Worm (Caenorhabditis elegans) whole organism, L3 larva: ENCODE data around the gene patr-1.

ENCODE experiments used
- R02D3.7 ChIP-seq: fragments of 150-350 bp; optimal IDR thresholded peaks from 2 replicates; lab custom pipeline; 2014; ENCODE audit warnings: missing biosample characterization, missing genetic modification characterization
- ZK546.5 ChIP-seq: sonication (generic microtip); optimal IDR thresholded peaks from 2 replicates; lab custom pipeline; 2017; ENCODE audit warnings: missing biosample characterization, missing genetic modification characterization
- aly-2 ChIP-seq: fragments of 150-350 bp; optimal IDR thresholded peaks from 2 replicates; lab custom pipeline; 2014; ENCODE audit warnings: missing biosample characterization, missing genetic modification characterization
- ama-1 ChIP-seq: fragments of 150-350 bp; optimal IDR thresholded peaks from 2 replicates; lab custom pipeline; 2018
- ceh-28 ChIP-seq: fragments of 150-350 bp; optimal IDR thresholded peaks from 2 replicates; lab custom pipeline; 2014; ENCODE audit warnings: missing biosample characterization, missing genetic modification reagents, missing genetic modification characterization
- ceh-9 ChIP-seq: sonication (generic microtip); optimal IDR thresholded peaks from 2 replicates; lab custom pipeline; 2018; ENCODE audit warnings: missing biosample characterization, missing genetic modification characterization
- egl-5 ChIP-seq: fragments of 150-350 bp; optimal IDR thresholded peaks from 2 replicates; lab custom pipeline; 2017; ENCODE audit warnings: missing biosample characterization, missing genetic modification reagents, missing genetic modification characterization, inconsistent platforms
- elt-1 ChIP-seq: fragments of 150-350 bp; optimal IDR thresholded peaks from 2 replicates; lab custom pipeline; 2014; ENCODE audit warnings: missing biosample characterization, missing genetic modification characterization
- elt-2 ChIP-seq: sonication (generic microtip); optimal IDR thresholded peaks from 2 replicates; lab custom pipeline; 2016; ENCODE audit warnings: missing genetic modification reagents, mild to moderate bottlenecking, missing genetic modification characterization, missing compliant biosample characterization
- elt-3 ChIP-seq, 3 experiments: fragments of 150-350 bp in 1 of 3; sonication (generic microtip) in 2 of 3; optimal IDR thresholded peaks; 2 replicates in 2 of 3; 4 replicates in 1 of 3; lab custom pipeline; 2014 to 2017; ENCODE audit warnings: missing biosample characterization in 3 of 3, missing genetic modification characterization in 3 of 3
- eor-1 ChIP-seq, 2 experiments: fragments of 150-350 bp; optimal IDR thresholded peaks; 2 replicates each; lab custom pipeline; 2014 to 2018; ENCODE audit warnings: missing biosample characterization in 2 of 2, missing genetic modification characterization in 2 of 2
- fkh-2 ChIP-seq: fragments of 150-350 bp; optimal IDR thresholded peaks from 2 replicates; lab custom pipeline; 2014; ENCODE audit warnings: missing biosample characterization, missing genetic modification reagents, missing genetic modification characterization
- fos-1 ChIP-seq: fragments of 150-350 bp; optimal IDR thresholded peaks from 2 replicates; lab custom pipeline; 2014; ENCODE audit warnings: missing biosample characterization, missing genetic modification characterization
- hmg-11 ChIP-seq: sonication (generic microtip); optimal IDR thresholded peaks from 2 replicates; lab custom pipeline; 2016; ENCODE audit warnings: missing genetic modification characterization, missing compliant biosample characterization
- lin-15B ChIP-seq: fragments of 150-350 bp; optimal IDR thresholded peaks from 2 replicates; lab custom pipeline; 2014; ENCODE audit warnings: missing biosample characterization, missing genetic modification characterization
- lin-39 ChIP-seq: fragments of 150-350 bp; optimal IDR thresholded peaks from 2 replicates; lab custom pipeline; 2018; ENCODE audit warnings: missing biosample characterization, missing genetic modification reagents, missing genetic modification characterization
- lsy-12 ChIP-seq: sonication (generic microtip); optimal IDR thresholded peaks from 2 replicates; lab custom pipeline; 2016; ENCODE audit warnings: mild to moderate bottlenecking, missing genetic modification characterization, missing compliant biosample characterization
- mml-1 ChIP-seq: fragments of 150-350 bp; sonication (generic microtip); optimal IDR thresholded peaks from 3 replicates; lab custom pipeline; 2014; ENCODE audit warnings: missing biosample characterization, missing genetic modification characterization
- nfya-1 ChIP-seq: sonication (generic microtip); optimal IDR thresholded peaks from 2 replicates; lab custom pipeline; 2017; ENCODE audit warnings: missing genetic modification characterization, mild to moderate bottlenecking, missing compliant biosample characterization, antibody characterized with exemption, moderate library complexity; ENCODE audit not compliant: insufficient read depth
- nhr-11 ChIP-seq: fragments of 150-350 bp; optimal IDR thresholded peaks from 2 replicates; lab custom pipeline; 2014; ENCODE audit warnings: missing biosample characterization, missing genetic modification characterization
- nhr-23 ChIP-seq: fragments of 150-350 bp; optimal IDR thresholded peaks from 2 replicates; lab custom pipeline; 2014; ENCODE audit warnings: missing biosample characterization, missing genetic modification reagents, missing genetic modification characterization
- nhr-237 ChIP-seq: fragments of 150-350 bp; optimal IDR thresholded peaks from 2 replicates; lab custom pipeline; 2014; ENCODE audit warnings: missing biosample characterization, missing genetic modification characterization
- nhr-25 ChIP-seq: sonication (generic microtip); optimal IDR thresholded peaks from 2 replicates; lab custom pipeline; 2017; ENCODE audit warnings: missing biosample characterization, missing genetic modification characterization
- nhr-28 ChIP-seq: fragments of 150-350 bp; optimal IDR thresholded peaks from 2 replicates; lab custom pipeline; 2014; ENCODE audit warnings: missing biosample characterization, missing genetic modification characterization
- nhr-43 ChIP-seq: sonication (generic microtip); optimal IDR thresholded peaks from 2 replicates; lab custom pipeline; 2016; ENCODE audit warnings: mild to moderate bottlenecking, missing genetic modification characterization, missing compliant biosample characterization; ENCODE audit not compliant: poor library complexity, severe bottlenecking
- nhr-76 ChIP-seq: fragments of 150-350 bp; sonication (generic microtip); optimal IDR thresholded peaks from 5 replicates; lab custom pipeline; 2014; ENCODE audit warnings: missing biosample characterization, missing genetic modification characterization
- nhr-77 ChIP-seq: fragments of 150-350 bp; optimal IDR thresholded peaks from 2 replicates; lab custom pipeline; 2014; ENCODE audit warnings: missing biosample characterization, missing genetic modification characterization
- pha-4 ChIP-seq: fragments of 150-350 bp; optimal IDR thresholded peaks from 2 replicates; lab custom pipeline; 2014; ENCODE audit warnings: missing biosample characterization, missing genetic modification reagents, missing genetic modification characterization
- pqm-1 ChIP-seq: fragments of 150-350 bp; optimal IDR thresholded peaks from 2 replicates; lab custom pipeline; 2017; ENCODE audit warnings: missing biosample characterization, missing genetic modification characterization, inconsistent platforms
- sea-2 ChIP-seq: fragments of 150-350 bp; sonication (generic microtip); optimal IDR thresholded peaks from 4 replicates; lab custom pipeline; 2014; ENCODE audit warnings: missing biosample characterization, missing genetic modification reagents, missing genetic modification characterization
- skn-1 ChIP-seq: fragments of 150-350 bp; optimal IDR thresholded peaks from 2 replicates; lab custom pipeline; 2014; ENCODE audit warnings: missing biosample characterization, missing genetic modification characterization
- snpc-4 ChIP-seq: fragments of 150-350 bp; optimal IDR thresholded peaks from 2 replicates; lab custom pipeline; 2014; ENCODE audit warnings: missing biosample characterization, missing genetic modification characterization
- tbx-2 ChIP-seq: sonication (generic microtip); optimal IDR thresholded peaks from 2 replicates; lab custom pipeline; 2016; ENCODE audit warnings: mild to moderate bottlenecking, missing genetic modification characterization, missing compliant biosample characterization
- unc-39 ChIP-seq: sonication (generic microtip); optimal IDR thresholded peaks from 4 replicates; lab custom pipeline; 2017; ENCODE audit warnings: missing biosample characterization, missing genetic modification characterization
- unc-62 ChIP-seq: fragments of 150-350 bp; sonication (generic microtip); optimal IDR thresholded peaks from 4 replicates; lab custom pipeline; 2014; ENCODE audit warnings: missing biosample characterization, missing genetic modification reagents, missing genetic modification characterization
- zag-1 ChIP-seq: fragments of 150-350 bp; optimal IDR thresholded peaks from 2 replicates; lab custom pipeline; 2014; ENCODE audit warnings: missing biosample characterization, missing genetic modification characterization
- ztf-11 ChIP-seq: fragments of 150-350 bp; optimal IDR thresholded peaks from 2 replicates; lab custom pipeline; 2014; ENCODE audit warnings: missing biosample characterization, missing genetic modification characterization
- ztf-4 ChIP-seq: fragments of 150-350 bp; optimal IDR thresholded peaks from 2 replicates; lab custom pipeline; 2014; ENCODE audit warnings: missing biosample characterization, missing genetic modification characterization

The patr-1 gene

DNA sequence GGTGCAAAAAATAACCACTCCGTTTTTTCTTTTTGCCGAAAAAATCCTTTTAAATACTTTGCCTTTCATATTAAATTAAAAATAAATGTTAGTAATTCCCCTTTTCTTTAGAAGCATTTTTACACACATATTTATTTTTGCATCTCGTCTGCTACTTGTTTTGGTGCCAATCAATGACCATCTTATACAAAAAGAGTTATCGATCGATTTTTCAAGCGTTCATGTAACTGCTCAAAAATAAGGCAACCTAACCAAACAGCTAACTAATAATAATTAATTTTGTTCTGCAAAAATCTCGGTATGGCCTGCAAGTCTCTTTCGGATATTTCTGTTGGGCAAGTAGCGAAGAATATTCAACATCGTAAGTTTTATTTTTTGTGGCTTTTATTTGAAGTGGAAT lies 11.3 kb downstream of the patr-1 start, which contains the start of gene F44E5.2:
F44E5.2 (plus strand) TSS at position 301 of the 400 bp plus-strand sequence.
- no peak for TF ChIP-seq egl-5
- TF ChIP-seq ztf-4 (tag; lab: Kevin White, UChicago): no peak
- no peak for TF ChIP-seq nhr-237
- no peak for TF ChIP-seq lsy-12 (tag; lab: Kevin White, UChicago)
- TF ChIP-seq lin-15B: no peak
- no peak for TF ChIP-seq snpc-4 (tag; lab: Kevin White, UChicago)
- no peak for TF ChIP-seq unc-39 (tag; lab: Kevin White, UChicago)
- no peak for TF ChIP-seq eor-1 (tag; optimal IDR thresholded peaks at IDR 0.05; lab: Kevin White, UChicago)
- no peak for TF ChIP-seq nhr-28

DNA sequence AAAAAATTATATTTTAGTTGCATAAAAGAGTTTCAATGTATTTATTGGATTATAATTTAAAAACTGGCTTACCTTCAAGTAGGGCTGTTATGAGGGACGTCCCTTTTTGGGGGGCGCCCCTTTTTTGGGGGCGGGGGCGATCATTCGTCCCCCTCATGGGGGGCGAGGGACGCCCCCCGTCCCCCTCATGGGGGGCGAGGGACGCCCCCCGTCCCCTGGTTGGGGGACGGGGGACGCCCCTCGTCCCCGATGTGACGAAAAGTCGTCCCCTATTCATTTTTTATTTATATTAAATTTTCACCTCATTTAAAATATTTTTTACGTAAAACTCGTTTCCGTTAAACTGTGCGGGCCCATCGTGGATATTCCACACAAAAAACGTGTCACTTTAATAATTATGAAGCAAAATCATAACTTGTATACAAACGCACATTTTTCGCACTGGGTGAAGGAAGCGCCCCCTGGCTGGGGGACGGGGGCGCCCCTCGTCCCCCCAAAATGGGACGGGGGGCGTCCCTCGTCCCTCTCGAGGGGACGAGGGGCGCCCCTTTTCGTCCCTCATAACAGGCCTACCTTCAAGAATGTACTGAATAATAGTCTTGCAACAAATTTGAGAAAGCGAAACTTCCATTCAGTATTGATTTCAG lies 12.1 kb downstream of the patr-1 start:
- no peak for TF ChIP-seq ztf-11 (tag; lab: Kevin White, UChicago)
- TF ChIP-seq zag-1 (tag; lab: Kevin White, UChicago): no peak
- TF ChIP-seq snpc-4 (tag; lab: Kevin White, UChicago): no peak
- TF ChIP-seq lin-15B: no peak
- TF ChIP-seq sea-2: no peak
- TF ChIP-seq ZK546.5 (tag; lab: Kevin White, UChicago): no peak
- TF ChIP-seq nhr-23 (tag; lab: Kevin White, UChicago): no peak
- TF ChIP-seq nhr-77: no peak
- no peak for TF ChIP-seq lsy-12 (tag; lab: Kevin White, UChicago)
- TF ChIP-seq nhr-76 (tag; lab: Kevin White, UChicago): no peak
- TF ChIP-seq skn-1 (tag; lab: Kevin White, UChicago): no peak
- no peak for TF ChIP-seq ceh-9 (tag; lab: Kevin White, UChicago)

DNA sequence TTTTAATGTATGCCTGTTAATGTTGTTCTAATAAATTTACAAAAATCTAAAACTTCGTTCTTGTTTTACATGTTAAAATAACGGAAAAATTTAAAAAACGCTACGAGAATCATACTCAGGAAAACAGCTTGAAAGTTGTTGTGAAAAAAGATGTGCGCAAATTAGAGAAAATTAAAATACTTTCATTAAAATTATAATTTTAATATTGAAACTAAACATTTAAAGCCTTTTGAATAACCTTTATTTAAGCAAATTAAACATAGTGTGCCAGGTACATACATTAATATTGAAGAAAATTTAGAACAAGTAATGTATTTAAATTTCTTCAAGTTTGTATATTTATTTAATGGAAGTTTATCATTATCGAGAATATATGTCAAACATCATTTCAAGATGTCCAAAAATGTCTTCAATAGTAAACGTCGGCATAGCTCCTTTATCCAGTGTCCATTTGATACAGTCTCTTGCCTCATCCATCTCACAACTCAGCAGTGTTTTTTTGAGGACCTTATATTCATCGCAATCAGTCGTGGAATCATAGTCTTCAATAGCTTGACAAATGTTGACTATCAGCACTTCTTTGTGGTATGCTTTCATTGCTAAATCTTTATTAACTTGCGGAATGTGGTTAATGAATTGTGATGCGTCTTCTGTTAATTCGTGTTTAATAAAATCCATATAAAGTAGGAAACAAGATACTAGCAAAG lies 15.8 kb downstream of the patr-1 start:
- no peak for TF ChIP-seq pqm-1 (tag; lab: Kevin White, UChicago)
- TF ChIP-seq ztf-4 (tag; lab: Kevin White, UChicago): peak; percentile 60
- TF ChIP-seq zag-1 (tag; lab: Kevin White, UChicago): no peak
- no peak for TF ChIP-seq nhr-77
- TF ChIP-seq ceh-9 (tag; lab: Kevin White, UChicago): no peak
- TF ChIP-seq eor-1 (tag; optimal IDR thresholded peaks at IDR 0.05; lab: Kevin White, UChicago): peak in 1 of 2 experiments; percentile 7
- no peak for TF ChIP-seq nhr-28
- no peak for TF ChIP-seq hmg-11 (tag; lab: Kevin White, UChicago)
- no peak for TF ChIP-seq fkh-2
- no peak for TF ChIP-seq snpc-4 (tag; lab: Kevin White, UChicago)
- TF ChIP-seq egl-5: no peak
- peak; percentile 81 for TF ChIP-seq pha-4 (tag; lab: Kevin White, UChicago)
- no peak for TF ChIP-seq skn-1 (tag; lab: Kevin White, UChicago)
- TF ChIP-seq tbx-2 (tag; lab: Kevin White, UChicago): peak; percentile 70
- no peak for TF ChIP-seq unc-62
- TF ChIP-seq nhr-76 (tag; lab: Kevin White, UChicago): no peak
- no peak for TF ChIP-seq lsy-12 (tag; lab: Kevin White, UChicago)
- TF ChIP-seq elt-3 (tag; optimal IDR thresholded peaks at IDR 0.05; lab: Kevin White, UChicago): peak in 1 of 3 experiments; percentile 81
- TF ChIP-seq nhr-11 (tag; lab: Kevin White, UChicago): no peak
- peak; percentile 13 for TF ChIP-seq elt-1 (tag; lab: Kevin White, UChicago)
- no peak for TF ChIP-seq R02D3.7 (tag; lab: Kevin White, UChicago)
- no peak for TF ChIP-seq ceh-28 (tag; lab: Kevin White, UChicago)
- no peak for TF ChIP-seq nhr-43
- TF ChIP-seq lin-15B: no peak
- TF ChIP-seq nfya-1 (tag; lab: Kevin White, UChicago): peak; percentile 48
- TF ChIP-seq ztf-11 (tag; lab: Kevin White, UChicago): no peak
- TF ChIP-seq lin-39 (tag; lab: Kevin White, UChicago): no peak
- TF ChIP-seq nhr-237: no peak
- peak; percentile 93 for TF ChIP-seq ama-1 (lab: Kevin White, UChicago)
- TF ChIP-seq aly-2 (tag; lab: Kevin White, UChicago): no peak
- TF ChIP-seq mml-1 (tag; lab: Kevin White, UChicago): no peak
- TF ChIP-seq fos-1 (tag; lab: Kevin White, UChicago): peak; percentile 78
- TF ChIP-seq nhr-25: peak; percentile 43
- TF ChIP-seq elt-2 (tag; lab: Kevin White, UChicago): peak; percentile 37
